Worm (Caenorhabditis elegans) whole organism, L1 larva: ENCODE measurements around the gene C34B4.4.

ENCODE experiments used
- C16A3.4 ChIP-seq: fragments of 150-350 bp; optimal IDR thresholded peaks from 2 replicates; lab custom pipeline; 2014; ENCODE audit warnings: missing biosample characterization, missing genetic modification characterization
- C34B4.2 ChIP-seq: sonication (generic microtip); optimal IDR thresholded peaks from 2 replicates; lab custom pipeline; 2017; ENCODE audit warnings: mild to moderate bottlenecking, missing genetic modification characterization, missing compliant biosample characterization
- F16B12.6 ChIP-seq: fragments of 150-350 bp; optimal IDR thresholded peaks from 2 replicates; lab custom pipeline; 2014; ENCODE audit warnings: missing biosample characterization, missing genetic modification characterization
- aha-1 ChIP-seq: fragments of 150-350 bp; optimal IDR thresholded peaks from 2 replicates; lab custom pipeline; 2014; ENCODE audit warnings: missing biosample characterization, missing genetic modification characterization
- alr-1 ChIP-seq: fragments of 200-800 bp; sonication (Bioruptor generic); optimal IDR thresholded peaks from 2 replicates; lab custom pipeline; 2018; ENCODE audit warnings: borderline replicate concordance, mild to moderate bottlenecking, missing genetic modification characterization, missing compliant biosample characterization
- blmp-1 ChIP-seq: fragments of 150-350 bp; optimal IDR thresholded peaks from 2 replicates; lab custom pipeline; 2014; ENCODE audit warnings: missing biosample characterization, missing genetic modification characterization
- ceh-63 ChIP-seq: fragments of 200-800 bp; sonication (Bioruptor generic); optimal IDR thresholded peaks from 2 replicates; lab custom pipeline; 2018; ENCODE audit warnings: mild to moderate bottlenecking, missing genetic modification characterization, missing compliant biosample characterization
- ceh-82 ChIP-seq, 3 experiments: fragments of 150-350 bp in 1 of 3; sonication (generic microtip) in 2 of 3; optimal IDR thresholded peaks; 2 replicates each; lab custom pipeline; 2014 to 2017; ENCODE audit warnings: missing biosample characterization in 3 of 3, missing genetic modification characterization in 3 of 3
- ceh-90 ChIP-seq: sonication (generic microtip); optimal IDR thresholded peaks from 2 replicates; lab custom pipeline; 2016; ENCODE audit warnings: missing genetic modification characterization, missing compliant biosample characterization
- egl-13 ChIP-seq: sonication (generic microtip); optimal IDR thresholded peaks from 2 replicates; lab custom pipeline; 2016; ENCODE audit warnings: missing genotype, missing genetic modification reagents, missing genetic modification characterization, missing compliant biosample characterization
- egl-27 ChIP-seq, 2 experiments: fragments of 150-350 bp in 1 of 2; sonication (generic microtip); optimal IDR thresholded peaks; 3 replicates each; lab custom pipeline; 2017 to 2018; ENCODE audit warnings: missing biosample characterization in 2 of 2, missing genetic modification characterization in 2 of 2, missing genetic modification reagents in 2 of 2
- elt-2 ChIP-seq: sonication (generic microtip); optimal IDR thresholded peaks from 2 replicates; lab custom pipeline; 2016; ENCODE audit warnings: missing genetic modification characterization, mild to moderate bottlenecking, inconsistent platforms, missing compliant biosample characterization, missing genetic modification reagents
- elt-3 ChIP-seq, 6 experiments: fragments of 150-350 bp in 1 of 6; sonication (generic microtip); optimal IDR thresholded peaks; 2 replicates each; lab custom pipeline; 2017 to 2018; ENCODE audit warnings: missing biosample characterization in 6 of 6, missing genetic modification characterization in 6 of 6, inconsistent platforms in 1 of 6
- ets-5 ChIP-seq: fragments of 200-800 bp; sonication (Bioruptor generic); IDR thresholded peaks from 2 replicates; pipeline ENCODE4 v1.3.6; 2022; ENCODE audit warnings: missing genetic modification characterization, missing compliant biosample characterization
- fkh-10 ChIP-seq: sonication (generic microtip); optimal IDR thresholded peaks from 2 replicates; lab custom pipeline; 2017; ENCODE audit warnings: missing biosample characterization, missing genetic modification reagents, missing genetic modification characterization
- grh-1 ChIP-seq: fragments of 200-800 bp; sonication (Bioruptor generic); IDR thresholded peaks from 2 replicates; pipeline ENCODE4 v1.3.6; 2022; ENCODE audit warnings: missing genetic modification reagents, missing genetic modification characterization, missing compliant biosample characterization
- irx-1 ChIP-seq: sonication (generic microtip); optimal IDR thresholded peaks from 2 replicates; lab custom pipeline; 2016; ENCODE audit warnings: missing genetic modification characterization, missing compliant biosample characterization
- lin-13 ChIP-seq: fragments of 150-350 bp; optimal IDR thresholded peaks from 2 replicates; lab custom pipeline; 2014; ENCODE audit warnings: missing biosample characterization, missing genetic modification reagents, missing genetic modification characterization
- lin-14 ChIP-seq: fragments of 200-800 bp; sonication (Bioruptor generic); optimal IDR thresholded peaks from 2 replicates; lab custom pipeline; 2018; ENCODE audit warnings: mild to moderate bottlenecking, missing genetic modification characterization, moderate library complexity, missing compliant biosample characterization
- lin-15B ChIP-seq: fragments of 150-350 bp; sonication (generic microtip); optimal IDR thresholded peaks from 3 replicates; lab custom pipeline; 2014; ENCODE audit warnings: missing biosample characterization, missing genetic modification characterization
- lin-39 ChIP-seq: fragments of 150-350 bp; optimal IDR thresholded peaks from 2 replicates; lab custom pipeline; 2014; ENCODE audit warnings: missing biosample characterization, missing genetic modification reagents, missing genetic modification characterization
- lsy-2 ChIP-seq, 2 experiments: fragments of 150-350 bp; optimal IDR thresholded peaks; 2 replicates each; lab custom pipeline; 2014; ENCODE audit warnings: missing biosample characterization in 2 of 2, missing genetic modification characterization in 2 of 2
- mef-2 ChIP-seq: fragments of 150-350 bp; optimal IDR thresholded peaks from 2 replicates; lab custom pipeline; 2014; ENCODE audit warnings: missing biosample characterization, missing genetic modification characterization
- mep-1 ChIP-seq: fragments of 150-350 bp; optimal IDR thresholded peaks from 2 replicates; lab custom pipeline; 2014; ENCODE audit warnings: missing biosample characterization, missing genetic modification characterization
- nhr-12 ChIP-seq: sonication (generic microtip); optimal IDR thresholded peaks from 2 replicates; lab custom pipeline; 2017; ENCODE audit warnings: missing biosample characterization, missing genetic modification characterization
- nhr-19 ChIP-seq: fragments of 200-800 bp; sonication (Bioruptor generic); conservative IDR thresholded peaks from 2 replicates; pipeline ENCODE4 v1.3.6; 2022; ENCODE audit warnings: missing genetic modification characterization, missing compliant biosample characterization
- nhr-47 ChIP-seq: sonication (generic microtip); optimal IDR thresholded peaks from 2 replicates; lab custom pipeline; 2016; ENCODE audit warnings: mild to moderate bottlenecking, missing genetic modification characterization, moderate library complexity, missing compliant biosample characterization
- nhr-71 ChIP-seq: sonication (generic microtip); optimal IDR thresholded peaks from 2 replicates; lab custom pipeline; 2016; ENCODE audit warnings: mild to moderate bottlenecking, missing genetic modification characterization, moderate library complexity, missing compliant biosample characterization
- nhr-76 ChIP-seq: sonication (generic microtip); optimal IDR thresholded peaks from 2 replicates; lab custom pipeline; 2017; ENCODE audit warnings: missing biosample characterization, missing genetic modification characterization
- pqm-1 ChIP-seq: sonication (generic microtip); optimal IDR thresholded peaks from 3 replicates; lab custom pipeline; 2017; ENCODE audit warnings: missing biosample characterization, missing genetic modification characterization
- sox-4 ChIP-seq: sonication (generic microtip); optimal IDR thresholded peaks from 2 replicates; lab custom pipeline; 2016; ENCODE audit warnings: missing genetic modification characterization, missing compliant biosample characterization
- sup-37 ChIP-seq: fragments of 200-800 bp; sonication (Bioruptor generic); optimal IDR thresholded peaks from 2 replicates; lab custom pipeline; 2018; ENCODE audit warnings: mild to moderate bottlenecking, missing genetic modification characterization, missing compliant biosample characterization
- swsn-7 ChIP-seq: sonication (generic microtip); optimal IDR thresholded peaks from 2 replicates; lab custom pipeline; 2016; ENCODE audit warnings: missing genetic modification characterization, missing compliant biosample characterization
- tbx-2 ChIP-seq: sonication (generic microtip); optimal IDR thresholded peaks from 2 replicates; lab custom pipeline; 2016; ENCODE audit warnings: missing genetic modification characterization, missing compliant biosample characterization
- tlp-1 ChIP-seq: fragments of 150-350 bp; optimal IDR thresholded peaks from 2 replicates; lab custom pipeline; 2014; ENCODE audit warnings: missing biosample characterization, missing genetic modification characterization
- unc-86 ChIP-seq: sonication (generic microtip); optimal IDR thresholded peaks from 2 replicates; lab custom pipeline; 2016; ENCODE audit warnings: missing genetic modification characterization, missing compliant biosample characterization
- unc-98 ChIP-seq: fragments of 200-800 bp; sonication (Bioruptor generic); IDR thresholded peaks from 2 replicates; pipeline ENCODE4 v1.3.6; 2022; ENCODE audit warnings: missing genetic modification characterization, missing compliant biosample characterization
- vab-15 ChIP-seq: sonication (generic microtip); optimal IDR thresholded peaks from 2 replicates; lab custom pipeline; 2017; ENCODE audit warnings: missing genotype, mild to moderate bottlenecking, missing genetic modification characterization, missing compliant biosample characterization
- xbp-1 ChIP-seq: sonication (generic microtip); optimal IDR thresholded peaks from 2 replicates; lab custom pipeline; 2016; ENCODE audit warnings: missing genetic modification characterization, missing compliant biosample characterization
- zip-4 ChIP-seq: fragments of 200-800 bp; sonication (Bioruptor generic); optimal IDR thresholded peaks from 2 replicates; lab custom pipeline; 2018; ENCODE audit warnings: mild to moderate bottlenecking, missing genetic modification characterization, moderate library complexity, missing compliant biosample characterization
- ztf-11 ChIP-seq, 2 experiments: sonication (generic microtip); optimal IDR thresholded peaks; 2 replicates each; lab custom pipeline; 2016 to 2017; ENCODE audit warnings: missing genetic modification characterization in 2 of 2, missing biosample characterization in 1 of 2, missing compliant biosample characterization in 1 of 2
- ztf-4 ChIP-seq: fragments of 150-350 bp; optimal IDR thresholded peaks from 2 replicates; lab custom pipeline; 2014; ENCODE audit warnings: missing biosample characterization, missing genetic modification characterization

C34B4.4 gene

ce11 chrV:13061836-13062235 is 28.4 kb upstream of the C34B4.4 start, which contains the start of gene F42E8.1:
F42E8.1 (plus strand) TSS chrV:13062136.
- TF ChIP-seq blmp-1 (tag; lab: Kevin White, UChicago) (no peak), egl-27 (tag; optimal IDR thresholded peaks at IDR 0.05; lab: Kevin White, UChicago) (no peak), nhr-19 (no peak), lin-39 (no peak), zip-4 (GFP tag; lab: Kevin White, UChicago) (no peak), aha-1 (tag; lab: Kevin White, UChicago) (no peak), alr-1 (no peak), ztf-11 (tag; optimal IDR thresholded peaks at IDR 0.05; lab: Kevin White, UChicago) (no peak)
- TF ChIP-seq, all 84 proteins: peak for 0

ce11 chrV:13063402-13063801 is 26.8 kb upstream of the C34B4.4 start:
- TF ChIP-seq sup-37 (GFP tag; lab: Kevin White, UChicago) (no peak), elt-3 (tag; optimal IDR thresholded peaks at IDR 0.05; lab: Kevin White, UChicago) (no peak), mef-2 (no peak), irx-1 (tag; lab: Kevin White, UChicago) (no peak), lsy-2 (tag; optimal IDR thresholded peaks at IDR 0.05; lab: Kevin White, UChicago) (no peak), lin-13 (GFP tag; lab: Kevin White, UChicago) (no peak), ets-5 (GFP tag; lab: Robert Waterston, UW) (no peak), nhr-12 (tag; lab: Kevin White, UChicago) (no peak), ztf-4 (no peak), egl-13 (tag; lab: Kevin White, UChicago) (no peak), swsn-7 (tag; lab: Kevin White, UChicago) (no peak), vab-15 (tag; lab: Kevin White, UChicago) (no peak), xbp-1 (tag; lab: Kevin White, UChicago) (no peak), sox-4 (tag; lab: Kevin White, UChicago) (no peak), fkh-10 (GFP tag; lab: Kevin White, UChicago) (no peak), nhr-47 (tag; lab: Kevin White, UChicago) (no peak), ceh-82 (tag; optimal IDR thresholded peaks at IDR 0.05; lab: Kevin White, UChicago) (no peak), mep-1 (tag; lab: Kevin White, UChicago) (no peak)
- TF ChIP-seq, all 84 proteins: peak for 0

ce11 chrV:13064164-13064563 is 26.0 kb upstream of the C34B4.4 start:
- no peak for TF ChIP-seq lin-15B (tag; lab: Kevin White, UChicago)
- no peak for TF ChIP-seq unc-98 (GFP tag; lab: Robert Waterston, UW)
- no peak for TF ChIP-seq F16B12.6
- TF ChIP-seq C34B4.2 (tag; lab: Kevin White, UChicago): no peak
- no peak for TF ChIP-seq sox-4 (tag; lab: Kevin White, UChicago)
- TF ChIP-seq nhr-76 (tag; lab: Kevin White, UChicago): no peak
- no peak for TF ChIP-seq elt-2 (tag; lab: Kevin White, UChicago)
- no peak for TF ChIP-seq ceh-90 (tag; lab: Kevin White, UChicago)

ce11 chrV:13070278-13070677 is 19.9 kb upstream of the C34B4.4 start:
- TF ChIP-seq unc-86 (tag; lab: Kevin White, UChicago) (peak; percentile 47), lin-14 (GFP tag; lab: Kevin White, UChicago) (peak; percentile 23), nhr-71 (tag; lab: Kevin White, UChicago) (no peak), vab-15 (tag; lab: Kevin White, UChicago) (no peak)

ce11 chrV:13071052-13071451 is 19.2 kb upstream of the C34B4.4 start, which contains the start of gene C34B4.3:
C34B4.3 (minus strand) TSS chrV:13071152.
- no peak for TF ChIP-seq ceh-63 (GFP tag; lab: Kevin White, UChicago)
- no peak for TF ChIP-seq ztf-4
- no peak for TF ChIP-seq irx-1 (tag; lab: Kevin White, UChicago)
- TF ChIP-seq nhr-19: no peak
- TF ChIP-seq mep-1 (tag; lab: Kevin White, UChicago): no peak
- no peak for TF ChIP-seq tbx-2 (tag; lab: Kevin White, UChicago)
- no peak for TF ChIP-seq egl-27 (tag; optimal IDR thresholded peaks at IDR 0.05; lab: Kevin White, UChicago)
- TF ChIP-seq tlp-1: no peak
- no peak for TF ChIP-seq zip-4 (GFP tag; lab: Kevin White, UChicago)
- no peak for TF ChIP-seq grh-1 (GFP tag; lab: Robert Waterston, UW)
- TF ChIP-seq ztf-11 (tag; optimal IDR thresholded peaks at IDR 0.05; lab: Kevin White, UChicago): no peak
- TF ChIP-seq pqm-1 (tag; lab: Kevin White, UChicago): no peak
- no peak for TF ChIP-seq nhr-12 (tag; lab: Kevin White, UChicago)
- no peak for TF ChIP-seq C16A3.4
